Fruit fly (Drosophila melanogaster) whole organism, prepupa: ENCODE measurements around the gene niki.

Experiments used
- CG10631 ChIP-seq: fragments of 200-800 bp; sonication (Bioruptor generic); optimal IDR thresholded peaks from 2 replicates; lab custom pipeline; 2016; ENCODE audit warnings: missing biosample characterization, missing genetic modification characterization
- CG10669 ChIP-seq: fragments of 200-800 bp; sonication (Bioruptor generic); optimal IDR thresholded peaks from 3 replicates; lab custom pipeline; 2018; ENCODE audit warnings: missing biosample characterization, mild to moderate bottlenecking, missing genetic modification characterization, moderate library complexity
- CG11294 ChIP-seq: fragments of 200-800 bp; sonication (Bioruptor generic); IDR thresholded peaks from 2 replicates; pipeline ENCODE4 v1.3.6; 2022; ENCODE audit warnings: missing biosample characterization, missing genetic modification characterization
- CG11762 ChIP-seq: fragments of 200-800 bp; sonication (Bioruptor generic); optimal IDR thresholded peaks from 3 replicates; lab custom pipeline; 2016; ENCODE audit warnings: missing biosample characterization, missing genetic modification characterization; ENCODE audit not compliant: insufficient read depth
- CG11902 ChIP-seq: fragments of 200-800 bp; sonication (Bioruptor generic); optimal IDR thresholded peaks from 3 replicates; lab custom pipeline; 2016; ENCODE audit warnings: missing biosample characterization, missing genetic modification characterization
- CG15336 ChIP-seq: fragments of 200-800 bp; sonication (Bioruptor generic); IDR thresholded peaks from 2 replicates; pipeline ENCODE4 v1.3.6; 2022; ENCODE audit warnings: missing biosample characterization, missing genetic modification characterization
- CG1621 ChIP-seq: fragments of 200-800 bp; sonication (Bioruptor generic); optimal IDR thresholded peaks from 3 replicates; lab custom pipeline; 2018; ENCODE audit warnings: missing biosample characterization, mild to moderate bottlenecking, missing genetic modification characterization
- CG16779 ChIP-seq: fragments of 200-800 bp; sonication (Bioruptor generic); optimal IDR thresholded peaks from 3 replicates; lab custom pipeline; 2017; ENCODE audit warnings: missing biosample characterization, mild to moderate bottlenecking, missing genetic modification characterization
- CG3032 ChIP-seq: fragments of 200-800 bp; optimal IDR thresholded peaks from 2 replicates; lab custom pipeline; 2019; ENCODE audit warnings: missing biosample characterization, mild to moderate bottlenecking, missing genetic modification characterization, moderate library complexity
- CG31627 ChIP-seq: fragments of 200-800 bp; sonication (Bioruptor generic); optimal IDR thresholded peaks from 3 replicates; lab custom pipeline; 2016; ENCODE audit warnings: missing biosample characterization, missing genetic modification characterization
- CG32006 ChIP-seq: fragments of 200-800 bp; sonication (Bioruptor generic); optimal IDR thresholded peaks from 3 replicates; lab custom pipeline; 2017; ENCODE audit warnings: missing biosample characterization, mild to moderate bottlenecking, missing genetic modification characterization
- CG34406 ChIP-seq: fragments of 200-800 bp; sonication (Bioruptor generic); optimal IDR thresholded peaks from 3 replicates; lab custom pipeline; 2016; ENCODE audit warnings: missing biosample characterization, missing genetic modification characterization
- CG6163 ChIP-seq: fragments of 200-800 bp; sonication (Bioruptor generic); IDR thresholded peaks from 3 replicates; pipeline ENCODE4 v1.3.6; 2022; ENCODE audit warnings: missing biosample characterization, missing genetic modification characterization
- CG6792 ChIP-seq: fragments of 200-800 bp; sonication (Bioruptor generic); optimal IDR thresholded peaks from 3 replicates; lab custom pipeline; 2016; ENCODE audit warnings: missing biosample characterization, missing genetic modification characterization
- CG6854 ChIP-seq: fragments of 200-800 bp; sonication (Bioruptor generic); optimal IDR thresholded peaks from 2 replicates; lab custom pipeline; 2017; ENCODE audit warnings: missing biosample characterization, mild to moderate bottlenecking, missing genetic modification characterization
- CG8119 ChIP-seq: fragments of 200-800 bp; sonication (Bioruptor generic); IDR thresholded peaks from 3 replicates; pipeline ENCODE4 v1.3.6; 2022; ENCODE audit warnings: missing biosample characterization, missing genetic modification characterization
- CG8319 ChIP-seq: fragments of 200-800 bp; sonication (Bioruptor generic); optimal IDR thresholded peaks from 3 replicates; lab custom pipeline; 2016; ENCODE audit warnings: missing biosample characterization, missing genetic modification characterization
- CG8632 ChIP-seq: fragments of 200-800 bp; sonication (Bioruptor generic); optimal IDR thresholded peaks from 3 replicates; lab custom pipeline; 2016; ENCODE audit warnings: missing biosample characterization, missing genetic modification characterization
- CG9139 ChIP-seq: fragments of 200-800 bp; sonication (Bioruptor generic); optimal IDR thresholded peaks from 3 replicates; lab custom pipeline; 2017; ENCODE audit warnings: missing biosample characterization, mild to moderate bottlenecking, missing genetic modification characterization
- Eip75B ChIP-seq: fragments of 200-800 bp; sonication (Bioruptor generic); optimal IDR thresholded peaks from 3 replicates; lab custom pipeline; 2016; ENCODE audit warnings: missing biosample characterization, missing genetic modification characterization
- Eip78C ChIP-seq: fragments of 200-800 bp; sonication (Bioruptor generic); peaks from one replicate; lab custom pipeline; 2016; ENCODE audit warnings: missing biosample characterization, missing genetic modification characterization
- Eip93F ChIP-seq: fragments of 200-800 bp; sonication (Bioruptor generic); optimal IDR thresholded peaks from 2 replicates; lab custom pipeline; 2016; ENCODE audit warnings: missing biosample characterization, mild to moderate bottlenecking, missing genetic modification characterization
- Ets21C ChIP-seq: fragments of 200-800 bp; sonication (Bioruptor generic); optimal IDR thresholded peaks from 3 replicates; lab custom pipeline; 2016; ENCODE audit warnings: missing biosample characterization, missing genetic modification characterization
- Ets96B ChIP-seq: fragments of 200-800 bp; optimal IDR thresholded peaks from 2 replicates; lab custom pipeline; 2019; ENCODE audit warnings: missing biosample characterization, mild to moderate bottlenecking, missing genetic modification characterization, moderate library complexity
- Hr39 ChIP-seq: fragments of 200-800 bp; sonication (Bioruptor generic); optimal IDR thresholded peaks from 2 replicates; lab custom pipeline; 2016; ENCODE audit warnings: missing biosample characterization, missing genetic modification characterization
- Hr4 ChIP-seq: fragments of 200-800 bp; sonication (Bioruptor generic); optimal IDR thresholded peaks from 3 replicates; lab custom pipeline; 2016; ENCODE audit warnings: missing biosample characterization, missing genetic modification characterization
- Lpt ChIP-seq: fragments of 200-800 bp; sonication (Bioruptor generic); optimal IDR thresholded peaks from 3 replicates; lab custom pipeline; 2016; ENCODE audit warnings: missing biosample characterization, missing genetic modification characterization
- Met ChIP-seq: fragments of 200-800 bp; sonication (Bioruptor generic); optimal IDR thresholded peaks from 3 replicates; lab custom pipeline; 2016; ENCODE audit warnings: missing biosample characterization, missing genetic modification characterization
- OdsH ChIP-seq: fragments of 200-800 bp; sonication (Bioruptor generic); optimal IDR thresholded peaks from 3 replicates; lab custom pipeline; 2016; ENCODE audit warnings: missing biosample characterization, missing genetic modification characterization
- Smox ChIP-seq: fragments of 200-800 bp; sonication (Bioruptor generic); optimal IDR thresholded peaks from 3 replicates; lab custom pipeline; 2016; ENCODE audit warnings: missing biosample characterization, missing genetic modification characterization
- Sox102F ChIP-seq: fragments of 200-800 bp; sonication (Bioruptor generic); optimal IDR thresholded peaks from 2 replicates; lab custom pipeline; 2016; ENCODE audit warnings: missing biosample characterization, mild to moderate bottlenecking, missing genetic modification characterization
- Sox14 ChIP-seq: fragments of 200-800 bp; sonication (Bioruptor generic); optimal IDR thresholded peaks from 3 replicates; lab custom pipeline; 2016; ENCODE audit warnings: missing biosample characterization, missing genetic modification characterization
- Sox15 ChIP-seq: fragments of 200-800 bp; sonication (Bioruptor generic); optimal IDR thresholded peaks from 3 replicates; lab custom pipeline; 2016; ENCODE audit warnings: missing biosample characterization, missing genetic modification characterization
- achi ChIP-seq: fragments of 200-800 bp; sonication (Bioruptor generic); optimal IDR thresholded peaks from 3 replicates; lab custom pipeline; 2016; ENCODE audit warnings: missing biosample characterization, missing genetic modification characterization
- dac ChIP-seq: fragments of 200-800 bp; sonication (Bioruptor generic); optimal IDR thresholded peaks from 2 replicates; lab custom pipeline; 2017; ENCODE audit warnings: missing biosample characterization, mild to moderate bottlenecking, missing genetic modification characterization
- dsx ChIP-seq: fragments of 200-800 bp; optimal IDR thresholded peaks from 3 replicates; lab custom pipeline; 2019; ENCODE audit warnings: missing biosample characterization, mild to moderate bottlenecking, missing genetic modification characterization, moderate library complexity; ENCODE audit not compliant: poor library complexity, severe bottlenecking
- eg ChIP-seq: fragments of 200-800 bp; sonication (Bioruptor generic); IDR thresholded peaks from 3 replicates; pipeline ENCODE4 v1.3.6; 2022; ENCODE audit warnings: missing biosample characterization, missing genetic modification characterization
- fd59A ChIP-seq: fragments of 200-800 bp; sonication (Bioruptor generic); optimal IDR thresholded peaks from 2 replicates; lab custom pipeline; 2017; ENCODE audit warnings: missing biosample characterization, mild to moderate bottlenecking, missing genetic modification characterization, missing genetic modification reagents
- fd85E ChIP-seq: fragments of 200-800 bp; sonication (Bioruptor generic); optimal IDR thresholded peaks from 3 replicates; lab custom pipeline; 2016; ENCODE audit warnings: missing biosample characterization, missing genetic modification characterization
- lz ChIP-seq: fragments of 200-800 bp; sonication (Bioruptor generic); optimal IDR thresholded peaks from 3 replicates; lab custom pipeline; 2016; ENCODE audit warnings: missing biosample characterization, missing genetic modification characterization
- net ChIP-seq: fragments of 200-800 bp; sonication (Bioruptor generic); optimal IDR thresholded peaks from 3 replicates; lab custom pipeline; 2016; ENCODE audit warnings: missing biosample characterization, missing genetic modification characterization
- spab ChIP-seq: fragments of 200-800 bp; sonication (Bioruptor generic); optimal IDR thresholded peaks from 2 replicates; lab custom pipeline; 2017; ENCODE audit warnings: missing biosample characterization, mild to moderate bottlenecking, missing genetic modification characterization, missing genetic modification reagents
- ss ChIP-seq, 2 experiments: fragments of 200-800 bp; sonication (Bioruptor generic); optimal IDR thresholded peaks; 2 replicates in 1 of 2; 3 replicates in 1 of 2; lab custom pipeline; 2017 to 2018; ENCODE audit warnings: mild to moderate bottlenecking in 2 of 2, missing biosample characterization in 2 of 2, missing genetic modification characterization in 2 of 2, moderate library complexity in 1 of 2
- svp ChIP-seq: fragments of 200-800 bp; sonication (Bioruptor generic); peaks from one replicate; lab custom pipeline; 2016; ENCODE audit warnings: missing biosample characterization, missing genetic modification characterization

The niki gene

dm6 chr3R:24825548-24825947 lies at the start of gene niki:
Gene niki (minus strand): TSS chr3R:24825648.
- TF ChIP-seq Eip93F (GFP tag; lab: Kevin White, UChicago) (no peak), CG32006 (GFP tag; lab: Kevin White, UChicago) (no peak), Lpt (GFP tag; lab: Kevin White, UChicago) (no peak), CG31627 (GFP tag; lab: Kevin White, UChicago) (no peak), Sox14 (GFP tag; lab: Kevin White, UChicago) (no peak), Hr4 (GFP tag; lab: Kevin White, UChicago) (no peak)
- TF ChIP-seq, all 60 proteins: peak for 0

- TF ChIP-seq Sox102F (GFP tag; lab: Kevin White, UChicago) = no peak
- no peak for TF ChIP-seq Ets96B
- TF ChIP-seq CG1621 (tag; lab: Kevin White, UChicago) = peak; percentile 57
- TF ChIP-seq CG9139 (GFP tag; lab: Kevin White, UChicago) = no peak
- TF ChIP-seq CG6163 (GFP tag; lab: Robert Waterston, UW) = peak; percentile 9; the same call in 1 of the 3 replicates
- TF ChIP-seq CG3032 (tag; lab: Kevin White, UChicago) = peak; percentile 14
- TF ChIP-seq CG6854 (GFP tag; lab: Kevin White, UChicago) = peak; percentile 32
- peak; percentile 67 for TF ChIP-seq Eip78C (GFP tag; lab: Kevin White, UChicago)
- TF ChIP-seq net (GFP tag; lab: Kevin White, UChicago) = no peak
- peak; percentile 29 for TF ChIP-seq Sox14 (GFP tag; lab: Kevin White, UChicago)
- peak; percentile 41; the same call in 1 of the 3 replicates for TF ChIP-seq eg (GFP tag; lab: Robert Waterston, UW)
- TF ChIP-seq ss (GFP tag; optimal IDR thresholded peaks at IDR 0.05; lab: Kevin White, UChicago) = peak; percentile 36 to 73
- TF ChIP-seq dsx (GFP tag; lab: Kevin White, UChicago) = no peak
Measured at dm6 chr3R:24870389-24871048, 45.1 kb upstream of the niki start, which contains the start of gene CycB3. Gene CycB3 (minus strand): TSS chr3R:24870816.

- TF ChIP-seq fd85E (GFP tag; lab: Kevin White, UChicago) (no peak), CG11902 (GFP tag; lab: Kevin White, UChicago) (no peak), CG3032 (tag; lab: Kevin White, UChicago) (no peak), Sox14 (GFP tag; lab: Kevin White, UChicago) (no peak), CG8632 (GFP tag; lab: Kevin White, UChicago) (no peak), CG32006 (GFP tag; lab: Kevin White, UChicago) (no peak), spab (no peak), fd59A (GFP tag; lab: Kevin White, UChicago) (no peak), CG10669 (GFP tag; lab: Kevin White, UChicago) (no peak), Smox (no peak), CG16779 (no peak), CG11294 (no peak), OdsH (GFP tag; lab: Kevin White, UChicago) (no peak), Eip93F (GFP tag; lab: Kevin White, UChicago) (no peak), Sox15 (GFP tag; lab: Kevin White, UChicago) (no peak), Ets21C (GFP tag; lab: Kevin White, UChicago) (no peak)
- TF ChIP-seq, all 60 proteins: peak for 0
Measured at dm6 chr3R:24867956-24868355, 42.5 kb upstream of the niki start.

- TF ChIP-seq Eip93F (GFP tag; lab: Kevin White, UChicago) (no peak), Eip78C (GFP tag; lab: Kevin White, UChicago) (no peak), lz (GFP tag; lab: Kevin White, UChicago) (no peak), Sox15 (GFP tag; lab: Kevin White, UChicago) (no peak), CG10631 (GFP tag; lab: Kevin White, UChicago) (no peak), CG8119 (GFP tag; lab: Robert Waterston, UW) (no peak), Hr39 (GFP tag; lab: Kevin White, UChicago) (no peak), Met (GFP tag; lab: Kevin White, UChicago) (no peak), CG6792 (GFP tag; lab: Kevin White, UChicago) (no peak), dac (no peak), CG34406 (no peak), achi (GFP tag; lab: Kevin White, UChicago) (no peak), CG11762 (GFP tag; lab: Kevin White, UChicago) (no peak), svp (GFP tag; lab: Kevin White, UChicago) (no peak), Eip75B (no peak), net (GFP tag; lab: Kevin White, UChicago) (no peak), spab (no peak), CG8319 (GFP tag; lab: Kevin White, UChicago) (no peak), CG11902 (GFP tag; lab: Kevin White, UChicago) (no peak), CG15336 (GFP tag; lab: Robert Waterston, UW) (no peak)
Measured at dm6 chr3R:24866976-24867375, 41.5 kb upstream of the niki start.
